Worm (Caenorhabditis elegans) whole organism, young adult: ENCODE results near the gene srsx-27.

ENCODE experiments used
- B0019.2 ChIP-seq: fragments of 200-800 bp; sonication (Bioruptor generic); conservative IDR thresholded peaks from 2 replicates; pipeline ENCODE4 v1.3.6; 2022; ENCODE audit warnings: missing genetic modification reagents, missing genetic modification characterization, missing compliant biosample characterization
- C17E4.6 ChIP-seq: fragments of 200-800 bp; sonication (Bioruptor generic); IDR thresholded peaks from 2 replicates; pipeline ENCODE4 v1.3.6; 2022; ENCODE audit warnings: missing genetic modification reagents, missing genetic modification characterization, missing compliant biosample characterization
- F10E7.11 ChIP-seq: sonication (generic microtip); optimal IDR thresholded peaks from 2 replicates; lab custom pipeline; 2017; ENCODE audit warnings: mild to moderate bottlenecking, missing genetic modification characterization, moderate library complexity, missing compliant biosample characterization
- F33H1.4 ChIP-seq: fragments of 200-800 bp; sonication (Bioruptor generic); IDR thresholded peaks from 2 replicates; pipeline ENCODE4 v1.3.6; 2022; ENCODE audit warnings: missing genetic modification reagents, missing genetic modification characterization, missing compliant biosample characterization
- F37B4.10 ChIP-seq: fragments of 200-800 bp; sonication (Bioruptor generic); IDR thresholded peaks from 2 replicates; pipeline ENCODE4 v1.3.6; 2022; ENCODE audit warnings: missing genetic modification characterization, missing compliant biosample characterization
- F39B2.1 ChIP-seq: fragments of 200-800 bp; sonication (Bioruptor generic); IDR thresholded peaks from 2 replicates; pipeline ENCODE4 v1.3.6; 2022; ENCODE audit warnings: missing genetic modification reagents, missing genetic modification characterization, missing compliant biosample characterization
- F52B5.7 ChIP-seq: sonication (generic microtip); optimal IDR thresholded peaks from 2 replicates; lab custom pipeline; 2016; ENCODE audit warnings: mild to moderate bottlenecking, missing genetic modification characterization, missing compliant biosample characterization
- F57A8.1 ChIP-seq: fragments of 200-800 bp; sonication (Bioruptor generic); optimal IDR thresholded peaks from 2 replicates; lab custom pipeline; 2018; ENCODE audit warnings: mild to moderate bottlenecking, missing genetic modification characterization, moderate library complexity, missing compliant biosample characterization
- F57C9.4 ChIP-seq: sonication (generic microtip); optimal IDR thresholded peaks from 2 replicates; lab custom pipeline; 2017; ENCODE audit warnings: mild to moderate bottlenecking, missing genetic modification characterization, missing compliant biosample characterization
- K11D2.4 ChIP-seq: fragments of 200-800 bp; sonication (Bioruptor generic); IDR thresholded peaks from 2 replicates; pipeline ENCODE4 v1.3.6; 2022; ENCODE audit warnings: missing genetic modification reagents, missing genetic modification characterization, missing compliant biosample characterization
- aptf-3 ChIP-seq: fragments of 200-800 bp; sonication (Bioruptor generic); IDR thresholded peaks from 2 replicates; pipeline ENCODE4 v1.3.6; 2022; ENCODE audit warnings: missing genetic modification characterization, missing compliant biosample characterization
- attf-5 ChIP-seq: fragments of 200-800 bp; sonication (Bioruptor generic); optimal IDR thresholded peaks from 2 replicates; lab custom pipeline; 2018; ENCODE audit warnings: mild to moderate bottlenecking, missing genetic modification characterization, missing compliant biosample characterization
- bed-1 ChIP-seq: fragments of 200-800 bp; sonication (Bioruptor generic); IDR thresholded peaks from 2 replicates; pipeline ENCODE4 v1.3.6; 2022; ENCODE audit warnings: missing genetic modification reagents, missing genetic modification characterization, missing compliant biosample characterization
- ccch-3 ChIP-seq: fragments of 200-800 bp; sonication (Bioruptor generic); optimal IDR thresholded peaks from 2 replicates; lab custom pipeline; 2018; ENCODE audit warnings: mild to moderate bottlenecking, missing genetic modification characterization, missing compliant biosample characterization
- ceh-100 ChIP-seq: fragments of 200-800 bp; sonication (Bioruptor generic); IDR thresholded peaks from 2 replicates; pipeline ENCODE4 v1.3.6; 2022; ENCODE audit warnings: missing genetic modification reagents, missing genetic modification characterization, missing compliant biosample characterization
- ceh-79 ChIP-seq: sonication (generic microtip); optimal IDR thresholded peaks from 2 replicates; lab custom pipeline; 2017; ENCODE audit warnings: mild to moderate bottlenecking, missing genetic modification characterization, missing compliant biosample characterization
- chd-7 ChIP-seq: sonication (generic microtip); optimal IDR thresholded peaks from 2 replicates; lab custom pipeline; 2016; ENCODE audit warnings: mild to moderate bottlenecking, missing genetic modification characterization, moderate library complexity, missing compliant biosample characterization
- dpl-1 ChIP-seq: fragments of 150-350 bp; optimal IDR thresholded peaks from 2 replicates; lab custom pipeline; 2014; ENCODE audit warnings: missing biosample characterization, missing genetic modification reagents, missing genetic modification characterization
- efl-1 ChIP-seq: fragments of 150-350 bp; optimal IDR thresholded peaks from 2 replicates; lab custom pipeline; 2014; ENCODE audit warnings: missing biosample characterization, missing genetic modification reagents, missing genetic modification characterization
- egl-18 ChIP-seq: fragments of 200-800 bp; sonication (Bioruptor generic); IDR thresholded peaks from 2 replicates; pipeline ENCODE4 v1.3.6; 2022; ENCODE audit warnings: missing genetic modification reagents, missing genetic modification characterization, missing compliant biosample characterization
- ekl-4 ChIP-seq: fragments of 200-800 bp; sonication (Bioruptor generic); IDR thresholded peaks from 2 replicates; pipeline ENCODE4 v1.3.6; 2022; ENCODE audit warnings: missing genetic modification reagents, missing genetic modification characterization, missing compliant biosample characterization
- ets-4 ChIP-seq: fragments of 200-800 bp; sonication (Bioruptor generic); optimal IDR thresholded peaks from 2 replicates; lab custom pipeline; 2018; ENCODE audit warnings: mild to moderate bottlenecking, missing genetic modification characterization, missing compliant biosample characterization
- gei-17 ChIP-seq: fragments of 200-800 bp; sonication (Bioruptor generic); optimal IDR thresholded peaks from 2 replicates; lab custom pipeline; 2018; ENCODE audit warnings: mild to moderate bottlenecking, missing genetic modification characterization, missing compliant biosample characterization
- him-1 ChIP-seq: sonication (generic microtip); optimal IDR thresholded peaks from 2 replicates; lab custom pipeline; 2016; ENCODE audit warnings: missing genotype, missing genetic modification reagents, missing genetic modification characterization, missing compliant biosample characterization
- hmg-20 ChIP-seq: fragments of 200-800 bp; sonication (Bioruptor generic); IDR thresholded peaks from 2 replicates; pipeline ENCODE4 v1.3.6; 2022; ENCODE audit warnings: missing genetic modification reagents, missing genetic modification characterization, missing compliant biosample characterization
- hrde-1 ChIP-seq: sonication (generic microtip); optimal IDR thresholded peaks from 2 replicates; lab custom pipeline; 2016; ENCODE audit warnings: missing genetic modification characterization, mild to moderate bottlenecking, missing compliant biosample characterization, moderate library complexity, missing genotype, missing genetic modification reagents, borderline replicate concordance
- lin-40 ChIP-seq: sonication (generic microtip); optimal IDR thresholded peaks from 2 replicates; lab custom pipeline; 2016; ENCODE audit warnings: missing genetic modification characterization, mild to moderate bottlenecking, missing compliant biosample characterization, missing genotype, missing genetic modification reagents
- lin-54 ChIP-seq: fragments of 200-800 bp; sonication (Bioruptor generic); optimal IDR thresholded peaks from 2 replicates; lab custom pipeline; 2018; ENCODE audit warnings: mild to moderate bottlenecking, missing genetic modification characterization, missing compliant biosample characterization
- madf-10 ChIP-seq: sonication (generic microtip); optimal IDR thresholded peaks from 2 replicates; lab custom pipeline; 2016; ENCODE audit warnings: mild to moderate bottlenecking, missing genetic modification characterization, missing compliant biosample characterization
- madf-8 ChIP-seq: fragments of 200-800 bp; sonication (Bioruptor generic); conservative IDR thresholded peaks from 2 replicates; pipeline ENCODE4 v1.3.6; 2022; ENCODE audit warnings: missing genetic modification reagents, missing genetic modification characterization, missing compliant biosample characterization
- mcd-1 ChIP-seq: fragments of 200-800 bp; sonication (Bioruptor generic); IDR thresholded peaks from 2 replicates; pipeline ENCODE4 v1.3.6; 2022; ENCODE audit warnings: missing genetic modification reagents, missing genetic modification characterization, missing compliant biosample characterization
- mel-28 ChIP-seq: sonication (generic microtip); optimal IDR thresholded peaks from 2 replicates; lab custom pipeline; 2016; ENCODE audit warnings: borderline replicate concordance, mild to moderate bottlenecking, missing genetic modification characterization, missing compliant biosample characterization
- mes-4 ChIP-seq: sonication (generic microtip); optimal IDR thresholded peaks from 2 replicates; lab custom pipeline; 2016; ENCODE audit warnings: missing genotype, missing genetic modification characterization, missing compliant biosample characterization
- nfya-1 ChIP-seq: sonication (generic microtip); optimal IDR thresholded peaks from 2 replicates; lab custom pipeline; 2017; ENCODE audit warnings: antibody characterized with exemption, missing compliant biosample characterization, missing genetic modification characterization, borderline replicate concordance; ENCODE audit not compliant: insufficient read depth
- nhr-80 ChIP-seq: sonication (generic microtip); optimal IDR thresholded peaks from 2 replicates; lab custom pipeline; 2016; ENCODE audit warnings: missing genetic modification characterization, missing compliant biosample characterization
- nhr-90 ChIP-seq: sonication (generic microtip); optimal IDR thresholded peaks from 2 replicates; lab custom pipeline; 2016; ENCODE audit warnings: missing genotype, mild to moderate bottlenecking, missing genetic modification characterization, missing compliant biosample characterization
- rec-8 ChIP-seq, 2 experiments: sonication (generic microtip); optimal IDR thresholded peaks; 2 replicates each; lab custom pipeline; 2016; ENCODE audit warnings: mild to moderate bottlenecking in 2 of 2, missing genetic modification characterization in 2 of 2, missing genetic modification reagents in 2 of 2, missing genotype in 2 of 2, missing biosample characterization in 1 of 2, missing compliant biosample characterization in 1 of 2, moderate library complexity in 1 of 2
- rpc-1 ChIP-seq, 2 experiments: fragments of 150-350 bp in 1 of 2; sonication (generic microtip) in 1 of 2; optimal IDR thresholded peaks; 2 replicates each; lab custom pipeline; 2014 to 2018; ENCODE audit warnings: missing biosample characterization in 1 of 2, missing genetic modification characterization in 1 of 2, missing genetic modification reagents in 1 of 2, missing genotype in 1 of 2
- sea-2 ChIP-seq: fragments of 200-800 bp; sonication (Bioruptor generic); IDR thresholded peaks from 2 replicates; pipeline ENCODE4 v1.3.6; 2022; ENCODE audit warnings: missing genetic modification characterization, missing compliant biosample characterization
- somi-1 ChIP-seq: fragments of 200-800 bp; sonication (Bioruptor generic); optimal IDR thresholded peaks from 2 replicates; lab custom pipeline; 2018; ENCODE audit warnings: mild to moderate bottlenecking, missing genetic modification characterization, missing compliant biosample characterization
- tbp1 ChIP-seq: fragments of 200-800 bp; sonication (Bioruptor generic); optimal IDR thresholded peaks from 2 replicates; lab custom pipeline; 2018; ENCODE audit warnings: mild to moderate bottlenecking, missing genetic modification characterization, missing compliant biosample characterization
- tbx-9 ChIP-seq: sonication (generic microtip); optimal IDR thresholded peaks from 2 replicates; lab custom pipeline; 2016; ENCODE audit warnings: borderline replicate concordance, missing genetic modification characterization, inconsistent platforms, missing compliant biosample characterization
- tlf-1 ChIP-seq: fragments of 200-800 bp; sonication (Bioruptor generic); optimal IDR thresholded peaks from 2 replicates; lab custom pipeline; 2018; ENCODE audit warnings: mild to moderate bottlenecking, missing genetic modification characterization, missing compliant biosample characterization
- unc-62 ChIP-seq: fragments of 150-350 bp; optimal IDR thresholded peaks from 2 replicates; lab custom pipeline; 2014; ENCODE audit warnings: missing biosample characterization, missing genetic modification reagents, missing genetic modification characterization
- ztf-22 ChIP-seq: fragments of 200-800 bp; sonication (Bioruptor generic); optimal IDR thresholded peaks from 2 replicates; lab custom pipeline; 2018; ENCODE audit warnings: mild to moderate bottlenecking, missing genetic modification characterization, moderate library complexity, missing compliant biosample characterization
- ztf-6 ChIP-seq: fragments of 200-800 bp; sonication (Bioruptor generic); IDR thresholded peaks from 2 replicates; pipeline ENCODE4 v1.3.6; 2022; ENCODE audit warnings: missing genetic modification reagents, missing genetic modification characterization, missing compliant biosample characterization

The srsx-27 gene

ce11 chrV:10107309-10107708, 42.5 kb upstream of the srsx-27 start, which contains the start of gene C08B6.11:
Gene C08B6.11 (plus strand): TSS chrV:10107609.
- TF ChIP-seq mes-4, result no peak
- no peak for TF ChIP-seq efl-1
- TF ChIP-seq ztf-6, result no peak
- no peak for TF ChIP-seq F33H1.4 (GFP tag; lab: Robert Waterston, UW)
- TF ChIP-seq rec-8 (tag; optimal IDR thresholded peaks at IDR 0.05; lab: Kevin White, UChicago), result no peak
- TF ChIP-seq tbx-9, result no peak
- TF ChIP-seq somi-1, result no peak
- no peak for TF ChIP-seq tbp1
- no peak for TF ChIP-seq ztf-22
- TF ChIP-seq nhr-80 (tag; lab: Kevin White, UChicago), result no peak
- no peak for TF ChIP-seq madf-10 (tag; lab: Kevin White, UChicago)
- no peak for TF ChIP-seq hrde-1 (tag; lab: Kevin White, UChicago)
- no peak for TF ChIP-seq ceh-79 (tag; lab: Kevin White, UChicago)
- no peak for TF ChIP-seq nfya-1 (tag; lab: Kevin White, UChicago)
- TF ChIP-seq ekl-4, result no peak
- TF ChIP-seq dpl-1 (GFP tag; lab: Kevin White, UChicago), result no peak

ce11 chrV:10111129-10111528, 38.7 kb upstream of the srsx-27 start:
- TF ChIP-seq mel-28 (tag; lab: Kevin White, UChicago) (no peak), ccch-3 (GFP tag; lab: Kevin White, UChicago) (no peak), aptf-3 (no peak), F39B2.1 (GFP tag; lab: Robert Waterston, UW) (no peak), ets-4 (GFP tag; lab: Kevin White, UChicago) (no peak), F37B4.10 (no peak), F10E7.11 (no peak), C17E4.6 (no peak), chd-7 (tag; lab: Kevin White, UChicago) (no peak), F57C9.4 (tag; lab: Kevin White, UChicago) (no peak), sea-2 (no peak), madf-8 (GFP tag; lab: Robert Waterston, UW) (no peak), gei-17 (GFP tag; lab: Kevin White, UChicago) (no peak), lin-54 (GFP tag; lab: Kevin White, UChicago) (no peak), bed-1 (no peak), tbx-9 (no peak), hmg-20 (GFP tag; lab: Robert Waterston, UW) (no peak), tlf-1 (GFP tag; lab: Kevin White, UChicago) (no peak)

ce11 chrV:10112187-10112586, 37.6 kb upstream of the srsx-27 start, which contains the start of gene C08B6.3:
Gene C08B6.3 (minus strand): TSS chrV:10112287.
- TF ChIP-seq B0019.2 (GFP tag; lab: Robert Waterston, UW) (no peak), rpc-1 (optimal IDR thresholded peaks at IDR 0.05; lab: Kevin White, UChicago) (no peak), rpc-1 (tag; optimal IDR thresholded peaks at IDR 0.05; lab: Kevin White, UChicago) (no peak), ceh-100 (GFP tag; lab: Robert Waterston, UW) (no peak)

ce11 chrV:10114329-10114728, 35.5 kb upstream of the srsx-27 start, which contains the start of gene cht-5:
Gene cht-5 (plus strand): TSS chrV:10114629.
- TF ChIP-seq F52B5.7 (no peak), somi-1 (no peak), lin-40 (tag; lab: Kevin White, UChicago) (no peak), mcd-1 (GFP tag; lab: Robert Waterston, UW) (no peak), tbx-9 (no peak), attf-5 (GFP tag; lab: Kevin White, UChicago) (no peak), rpc-1 (optimal IDR thresholded peaks at IDR 0.05; lab: Kevin White, UChicago) (no peak), rpc-1 (tag; optimal IDR thresholded peaks at IDR 0.05; lab: Kevin White, UChicago) (no peak), K11D2.4 (GFP tag; lab: Robert Waterston, UW) (no peak), F57A8.1 (GFP tag; lab: Kevin White, UChicago) (no peak), unc-62 (GFP tag; lab: Kevin White, UChicago) (no peak), F39B2.1 (GFP tag; lab: Robert Waterston, UW) (no peak), nhr-90 (tag; lab: Kevin White, UChicago) (no peak), dpl-1 (GFP tag; lab: Kevin White, UChicago) (no peak), egl-18 (GFP tag; lab: Robert Waterston, UW) (no peak), him-1 (tag; lab: Kevin White, UChicago) (no peak)
